Fruit fly (Drosophila melanogaster): ENCODE measurements around the gene CG13032.

DNA sequence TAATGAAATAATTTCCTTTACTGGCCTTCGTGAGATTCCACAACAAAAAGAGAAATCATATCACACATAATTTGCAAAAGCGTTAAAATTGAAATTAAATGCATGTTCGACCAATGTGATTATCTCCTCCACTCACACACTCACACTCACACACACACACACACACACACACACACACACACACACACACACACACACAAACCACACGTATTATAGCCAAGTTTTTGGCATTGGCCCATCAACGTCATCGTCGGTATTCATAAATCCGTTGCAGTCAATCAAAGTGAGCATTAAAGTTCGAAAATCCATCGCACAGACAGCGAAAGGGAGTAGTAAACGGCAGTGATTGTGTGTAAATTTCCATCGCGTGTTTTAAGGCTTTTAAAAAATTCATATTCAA is 16.3 kb downstream of the CG13032 start:
- no peak for TF ChIP-seq kay (GFP tag; ENCODE audit: borderline replicate concordance)
- no peak for TF ChIP-seq toe (GFP tag; optimal IDR thresholded peaks at IDR 0.05)
- TF ChIP-seq CG5204 (GFP tag; optimal IDR thresholded peaks at IDR 0.05): no peak
- TF ChIP-seq Crg-1 (GFP tag; optimal IDR thresholded peaks at IDR 0.05): no peak
- TF ChIP-seq CG7101 (tag; optimal IDR thresholded peaks at IDR 0.05): no peak
- TF ChIP-seq Hr96 (GFP tag; optimal IDR thresholded peaks at IDR 0.05): no peak
- TF ChIP-seq CG11617 (GFP tag; optimal IDR thresholded peaks at IDR 0.05): no peak
